Fruit fly (Drosophila melanogaster) whole organism, embryonic: ENCODE results near the gene Cpr23B.

ENCODE experiments used
- Adf1 ChIP-seq: fragments of 200-800 bp; sonication (Bioruptor generic); IDR thresholded peaks from 2 replicates; pipeline ENCODE4 v1.3.6; 2022; ENCODE audit warnings: missing biosample characterization, missing genetic modification characterization
- Antp ChIP-seq: fragments of 200-800 bp; sonication (Bioruptor generic); optimal IDR thresholded peaks from 3 replicates; lab custom pipeline; 2016; ENCODE audit warnings: missing biosample characterization, missing genetic modification characterization
- Awh ChIP-seq: fragments of 200-800 bp; sonication (Bioruptor generic); IDR thresholded peaks from 2 replicates; pipeline ENCODE4, ENCODE4 v1.3.6; 2022; ENCODE audit warnings: missing biosample characterization, missing genetic modification characterization
- B-H2 ChIP-seq: fragments of 200-800 bp; sonication (Bioruptor generic); optimal IDR thresholded peaks from 2 replicates; lab custom pipeline; 2018; ENCODE audit warnings: missing biosample characterization, mild to moderate bottlenecking, missing genetic modification characterization
- Bgb ChIP-seq: fragments of 200-800 bp; sonication (Bioruptor generic); IDR thresholded peaks from 2 replicates; pipeline ENCODE4 v1.3.6; 2022; ENCODE audit warnings: missing biosample characterization, missing genetic modification characterization; ENCODE audit not compliant: partially characterized antibody
- CG12299 ChIP-seq: fragments of 200-800 bp; sonication (Bioruptor generic); optimal IDR thresholded peaks from 2 replicates; lab custom pipeline; 2018; ENCODE audit warnings: missing biosample characterization, mild to moderate bottlenecking, missing genetic modification characterization
- CG12659 ChIP-seq: fragments of 200-800 bp; sonication (Bioruptor generic); optimal IDR thresholded peaks from 3 replicates; lab custom pipeline; 2017; ENCODE audit warnings: mild to moderate bottlenecking, missing biosample characterization, missing genetic modification reagents, missing genetic modification characterization
- CG13624 ChIP-seq: fragments of 200-800 bp; sonication (Bioruptor generic); optimal IDR thresholded peaks from 2 replicates; lab custom pipeline; 2016; ENCODE audit warnings: missing biosample characterization, missing genetic modification characterization
- CG14710 ChIP-seq: fragments of 200-800 bp; sonication (Bioruptor generic); optimal IDR thresholded peaks from 3 replicates; lab custom pipeline; 2019; ENCODE audit warnings: missing biosample characterization, mild to moderate bottlenecking, missing genetic modification characterization, moderate library complexity
- CG32532 ChIP-seq: fragments of 200-800 bp; sonication (Bioruptor generic); IDR thresholded peaks from 2 replicates; pipeline ENCODE4 v1.3.6; 2022; ENCODE audit warnings: missing biosample characterization, missing genetic modification characterization
- CG4617 ChIP-seq: fragments of 200-800 bp; sonication (Bioruptor generic); optimal IDR thresholded peaks from 3 replicates; lab custom pipeline; 2016; ENCODE audit warnings: missing biosample characterization, missing genetic modification characterization, borderline replicate concordance
- CG6854 ChIP-seq: fragments of 200-800 bp; sonication (Bioruptor generic); optimal IDR thresholded peaks from 3 replicates; lab custom pipeline; 2017; ENCODE audit warnings: missing biosample characterization, mild to moderate bottlenecking, missing genetic modification characterization
- CG7963 ChIP-seq: fragments of 200-800 bp; sonication (Bioruptor generic); IDR thresholded peaks from 3 replicates; pipeline ENCODE4 v1.3.6; 2022; ENCODE audit warnings: missing biosample characterization, missing genetic modification characterization; ENCODE audit not compliant: partially characterized antibody
- CG7987 ChIP-seq: fragments of 200-800 bp; sonication (Bioruptor generic); optimal IDR thresholded peaks from 2 replicates; lab custom pipeline; 2018; ENCODE audit warnings: missing biosample characterization, mild to moderate bottlenecking, missing genetic modification characterization, moderate library complexity
- Camta ChIP-seq: fragments of 200-800 bp; sonication (Bioruptor generic); optimal IDR thresholded peaks from 2 replicates; lab custom pipeline; 2016; ENCODE audit warnings: missing biosample characterization, missing genetic modification characterization
- CrebB ChIP-seq: fragments of 200-800 bp; sonication (Bioruptor generic); optimal IDR thresholded peaks from 3 replicates; lab custom pipeline; 2018; ENCODE audit warnings: missing biosample characterization, mild to moderate bottlenecking, missing genetic modification characterization
- Doc2 ChIP-seq: fragments of 200-800 bp; sonication (Bioruptor generic); IDR thresholded peaks from 2 replicates; pipeline ENCODE4 v1.3.6; 2022; ENCODE audit warnings: missing biosample characterization, missing genetic modification characterization
- HHEX ChIP-seq: fragments of 200-800 bp; sonication (Bioruptor generic); optimal IDR thresholded peaks from 3 replicates; lab custom pipeline; 2017; ENCODE audit warnings: missing biosample characterization, mild to moderate bottlenecking, missing genetic modification characterization, missing genetic modification reagents
- HLH3B ChIP-seq: fragments of 200-800 bp; sonication (Bioruptor generic); IDR thresholded peaks from 2 replicates; pipeline ENCODE4 v1.3.6; 2022; ENCODE audit warnings: missing biosample characterization, missing genetic modification characterization
- Hmr ChIP-seq: fragments of 200-800 bp; sonication (Bioruptor generic); optimal IDR thresholded peaks from 3 replicates; lab custom pipeline; 2017; ENCODE audit warnings: mild to moderate bottlenecking, missing biosample characterization, missing genetic modification reagents, missing genetic modification characterization
- Hr51 ChIP-seq, 2 experiments: fragments of 200-800 bp; sonication (Bioruptor generic); optimal IDR thresholded peaks; 2 replicates in 1 of 2; 3 replicates in 1 of 2; lab custom pipeline; 2016 to 2018; ENCODE audit warnings: missing biosample characterization in 2 of 2, missing genetic modification characterization in 2 of 2, mild to moderate bottlenecking in 1 of 2, moderate library complexity in 1 of 2
- Hsf ChIP-seq: fragments of 200-800 bp; sonication (Bioruptor generic); optimal IDR thresholded peaks from 3 replicates; lab custom pipeline; 2016; ENCODE audit warnings: missing biosample characterization, missing genetic modification characterization
- NFAT ChIP-seq: fragments of 200-800 bp; sonication (Bioruptor generic); IDR thresholded peaks from 2 replicates; pipeline ENCODE4 v1.3.6; 2022; ENCODE audit warnings: missing biosample characterization, missing genetic modification characterization
- PHDP ChIP-seq: fragments of 200-800 bp; sonication (Bioruptor generic); optimal IDR thresholded peaks from 3 replicates; lab custom pipeline; 2018; ENCODE audit warnings: missing biosample characterization, mild to moderate bottlenecking, missing genetic modification characterization, moderate library complexity
- Xbp1 ChIP-seq: fragments of 200-800 bp; sonication (Bioruptor generic); optimal IDR thresholded peaks from 3 replicates; lab custom pipeline; 2016; ENCODE audit warnings: missing biosample characterization, mild to moderate bottlenecking, missing genetic modification characterization
- bbx ChIP-seq: fragments of 200-800 bp; sonication (Bioruptor generic); IDR thresholded peaks from 2 replicates; pipeline ENCODE4 v1.3.6; 2022; ENCODE audit warnings: missing biosample characterization, missing genetic modification characterization; ENCODE audit not compliant: partially characterized antibody
- bowl ChIP-seq: fragments of 200-800 bp; sonication (Bioruptor generic); IDR thresholded peaks from 2 replicates; pipeline ENCODE4 v1.3.6; 2022; ENCODE audit warnings: missing biosample characterization, missing genetic modification characterization
- cg ChIP-seq: fragments of 200-800 bp; sonication (Bioruptor generic); optimal IDR thresholded peaks from 3 replicates; lab custom pipeline; 2019; ENCODE audit warnings: missing biosample characterization, mild to moderate bottlenecking, missing genetic modification characterization, moderate library complexity
- ci ChIP-seq: fragments of 200-800 bp; sonication (Bioruptor generic); IDR thresholded peaks from 3 replicates; pipeline ENCODE4 v1.3.6; 2022; ENCODE audit warnings: missing biosample characterization, missing genetic modification characterization
- crol ChIP-seq: fragments of 200-800 bp; sonication (Bioruptor generic); IDR thresholded peaks from 2 replicates; pipeline ENCODE4 v1.3.6; 2022; ENCODE audit warnings: missing biosample characterization, missing genetic modification characterization
- dati ChIP-seq: fragments of 200-800 bp; sonication (Bioruptor generic); IDR thresholded peaks from 2 replicates; pipeline ENCODE4 v1.3.6; 2022; ENCODE audit warnings: missing biosample characterization, missing genetic modification characterization
- dimm ChIP-seq: fragments of 200-800 bp; sonication (Bioruptor generic); IDR thresholded peaks from 2 replicates; pipeline ENCODE4 v1.3.6; 2022; ENCODE audit warnings: missing biosample characterization, missing genetic modification characterization
- emc ChIP-seq: fragments of 200-800 bp; sonication (Bioruptor generic); optimal IDR thresholded peaks from 2 replicates; lab custom pipeline; 2016; ENCODE audit warnings: missing biosample characterization, missing genetic modification characterization
- fd3F ChIP-seq: fragments of 200-800 bp; sonication (Bioruptor generic); optimal IDR thresholded peaks from 2 replicates; lab custom pipeline; 2018; ENCODE audit warnings: missing biosample characterization, mild to moderate bottlenecking, missing genetic modification characterization, moderate library complexity
- gcm2 ChIP-seq: fragments of 200-800 bp; sonication (Bioruptor generic); optimal IDR thresholded peaks from 2 replicates; lab custom pipeline; 2016; ENCODE audit warnings: missing biosample characterization, missing genetic modification characterization
- gfzf ChIP-seq: fragments of 200-800 bp; sonication (Bioruptor generic); optimal IDR thresholded peaks from 2 replicates; lab custom pipeline; 2016; ENCODE audit warnings: missing biosample characterization, mild to moderate bottlenecking, missing genetic modification characterization, moderate library complexity
- gro ChIP-seq: fragments of 200-800 bp; sonication (Bioruptor generic); optimal IDR thresholded peaks from 2 replicates; lab custom pipeline; 2016; ENCODE audit warnings: missing biosample characterization, missing genetic modification characterization
- ind ChIP-seq: fragments of 200-800 bp; sonication (Bioruptor generic); optimal IDR thresholded peaks from 3 replicates; lab custom pipeline; 2016; ENCODE audit warnings: missing biosample characterization, missing genetic modification characterization
- lab ChIP-seq: fragments of 200-800 bp; sonication (Bioruptor generic); optimal IDR thresholded peaks from 3 replicates; lab custom pipeline; 2017; ENCODE audit warnings: missing biosample characterization, missing genetic modification characterization, mild to moderate bottlenecking, moderate library complexity, missing genetic modification reagents
- lbe ChIP-seq: fragments of 200-800 bp; sonication (Bioruptor generic); optimal IDR thresholded peaks from 2 replicates; lab custom pipeline; 2016; ENCODE audit warnings: missing biosample characterization, mild to moderate bottlenecking, missing genetic modification characterization
- mirr ChIP-seq: fragments of 200-800 bp; sonication (Bioruptor generic); optimal IDR thresholded peaks from 3 replicates; lab custom pipeline; 2018; ENCODE audit warnings: missing biosample characterization, mild to moderate bottlenecking, missing genetic modification characterization
- nerfin-1 ChIP-seq: fragments of 200-800 bp; sonication (Bioruptor generic); optimal IDR thresholded peaks from 3 replicates; lab custom pipeline; 2019; ENCODE audit warnings: missing biosample characterization, mild to moderate bottlenecking, missing genetic modification characterization, moderate library complexity
- pzg ChIP-seq: fragments of 200-800 bp; sonication (Bioruptor generic); optimal IDR thresholded peaks from 3 replicates; lab custom pipeline; 2018; ENCODE audit warnings: missing biosample characterization, mild to moderate bottlenecking, missing genetic modification characterization, moderate library complexity
- rib ChIP-seq: fragments of 200-800 bp; sonication (Bioruptor generic); IDR thresholded peaks from 2 replicates; pipeline ENCODE4 v1.3.6; 2022; ENCODE audit warnings: missing biosample characterization, missing genetic modification characterization
- schlank ChIP-seq: fragments of 200-800 bp; sonication (Bioruptor generic); optimal IDR thresholded peaks from 2 replicates; lab custom pipeline; 2018; ENCODE audit warnings: missing biosample characterization, mild to moderate bottlenecking, missing genetic modification characterization
- shn ChIP-seq: fragments of 200-800 bp; sonication (Bioruptor generic); optimal IDR thresholded peaks from 3 replicates; lab custom pipeline; 2016; ENCODE audit warnings: missing biosample characterization, missing genetic modification characterization
- sr ChIP-seq: fragments of 200-800 bp; sonication (Bioruptor generic); IDR thresholded peaks from 3 replicates; pipeline ENCODE4 v1.3.6; 2022; ENCODE audit warnings: missing biosample characterization, missing genetic modification characterization
- unc-4 ChIP-seq: fragments of 200-800 bp; sonication (Bioruptor generic); IDR thresholded peaks from 2 replicates; pipeline ENCODE4 v1.3.6; 2022; ENCODE audit warnings: missing biosample characterization, missing genetic modification characterization; ENCODE audit not compliant: partially characterized antibody

Cpr23B gene

DNA sequence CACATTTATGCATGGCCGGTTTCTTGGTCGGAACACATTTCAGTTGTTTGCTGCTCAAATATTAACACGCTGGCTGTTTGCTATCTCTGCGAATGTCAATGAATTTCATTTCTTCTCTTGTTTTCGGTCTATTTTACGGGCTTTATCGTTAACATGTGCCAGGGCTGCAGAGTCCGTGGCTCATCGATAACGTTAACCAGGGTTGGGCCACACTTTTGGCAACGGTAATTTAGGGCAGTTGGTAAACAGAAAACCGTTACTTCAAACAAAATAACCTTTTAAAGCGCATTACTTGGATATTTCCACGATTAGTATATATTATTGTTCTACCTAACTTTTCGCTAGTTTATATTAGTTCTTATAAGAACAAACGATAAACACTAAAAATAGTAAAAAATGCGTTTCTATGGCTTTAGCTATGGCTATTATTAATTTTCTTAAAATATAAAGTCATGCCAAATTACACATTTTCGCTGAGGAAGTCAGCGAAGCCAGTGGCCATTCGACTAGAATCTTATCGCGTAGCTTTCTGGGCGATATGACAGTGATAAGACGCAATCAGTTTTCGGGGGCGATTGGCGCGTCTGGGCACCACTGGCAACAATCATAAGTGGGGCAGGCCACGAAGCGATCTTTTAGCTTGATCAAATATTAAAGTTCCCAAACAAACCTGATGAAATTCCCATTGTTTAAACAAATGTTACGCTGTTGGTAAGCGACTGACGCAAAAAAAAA lies 44.9 kb downstream of the Cpr23B start (continued):
- TF ChIP-seq lbe (GFP tag; lab: Kevin White, UChicago) (peak; percentile 67), CG14710 (tag; lab: Kevin White, UChicago) (peak; percentile 35), Xbp1 (GFP tag; lab: Kevin White, UChicago) (peak; percentile 42), Hr51 (GFP tag; optimal IDR thresholded peaks at IDR 0.05; lab: Kevin White, UChicago) (peak; percentile 36 to 75), ind (GFP tag; lab: Kevin White, UChicago) (peak; percentile 35), dati (GFP tag; lab: Robert Waterston, UW) (no peak), Adf1 (GFP tag; lab: Robert Waterston, UW) (no peak; the same call in 1 of the 2 replicates), gcm2 (GFP tag; lab: Kevin White, UChicago) (no peak), gfzf (GFP tag; lab: Kevin White, UChicago) (peak; percentile 25), CG12659 (GFP tag; lab: Kevin White, UChicago) (peak; percentile 64), CG7987 (GFP tag; lab: Kevin White, UChicago) (peak; percentile 69), bbx (GFP tag; lab: Robert Waterston, UW) (peak; percentile 35; the same call in 1 of the 2 replicates), gro (GFP tag; lab: Kevin White, UChicago) (no peak), ci (peak; percentile 79), CrebB (tag; lab: Kevin White, UChicago) (peak; percentile 78), Hmr (GFP tag; lab: Kevin White, UChicago) (peak; percentile 80), mirr (GFP tag; lab: Kevin White, UChicago) (peak; percentile 64), CG32532 (peak; percentile 36; the same call in 1 of the 2 replicates), emc (GFP tag; lab: Kevin White, UChicago) (peak; percentile 26), Camta (GFP tag; lab: Kevin White, UChicago) (peak; percentile 59), HLH3B (GFP tag; lab: Robert Waterston, UW) (peak; percentile 4; the same call in 1 of the 2 replicates), bowl (GFP tag; lab: Robert Waterston, UW) (no peak), Antp (GFP tag; lab: Kevin White, UChicago) (peak; percentile 36), CG7963 (no peak), crol (GFP tag; lab: Robert Waterston, UW) (no peak), nerfin-1 (tag; lab: Kevin White, UChicago) (peak; percentile 2), sr (GFP tag; lab: Robert Waterston, UW) (0 out of 3 replicates have a peak, but pooled peaks have one; percentile 29), fd3F (GFP tag; lab: Kevin White, UChicago) (peak; percentile 40), shn (GFP tag; lab: Kevin White, UChicago) (no peak), Awh (peak; percentile 76), CG6854 (GFP tag; lab: Kevin White, UChicago) (peak; percentile 60), B-H2 (GFP tag; lab: Kevin White, UChicago) (peak; percentile 7), rib (GFP tag; lab: Robert Waterston, UW) (no peak), unc-4 (GFP tag; lab: Robert Waterston, UW) (no peak), pzg (GFP tag; lab: Kevin White, UChicago) (peak; percentile 42), dimm (GFP tag; lab: Robert Waterston, UW) (no peak), schlank (tag; lab: Kevin White, UChicago) (peak; percentile 19), CG4617 (GFP tag; lab: Kevin White, UChicago) (peak; percentile 47), Doc2 (no peak), lab (GFP tag; lab: Kevin White, UChicago) (peak; percentile 70), cg (no peak), Hsf (GFP tag; lab: Kevin White, UChicago) (peak; percentile 49), NFAT (GFP tag; lab: Robert Waterston, UW) (no peak), HHEX (peak; percentile 50), PHDP (tag; lab: Kevin White, UChicago) (peak; percentile 61), Bgb (peak; percentile 46; the same call in 1 of the 2 replicates), CG13624 (GFP tag; lab: Kevin White, UChicago) (peak; percentile 20), CG12299 (peak; percentile 30)
